Fruit fly (Drosophila melanogaster) whole organism, prepupa: ENCODE data around the gene cdi.

Experiments used
- Blimp-1 ChIP-seq: fragments of 200-800 bp; sonication (Bioruptor generic); optimal IDR thresholded peaks from 3 replicates; lab custom pipeline; 2017; ENCODE audit warnings: missing biosample characterization, missing genetic modification characterization, mild to moderate bottlenecking, moderate library complexity, missing genetic modification reagents
- CG10631 ChIP-seq: fragments of 200-800 bp; sonication (Bioruptor generic); optimal IDR thresholded peaks from 2 replicates; lab custom pipeline; 2016; ENCODE audit warnings: missing biosample characterization, missing genetic modification characterization
- CG11294 ChIP-seq: fragments of 200-800 bp; sonication (Bioruptor generic); IDR thresholded peaks from 2 replicates; pipeline ENCODE4 v1.3.6; 2022; ENCODE audit warnings: missing biosample characterization, missing genetic modification characterization
- CG11762 ChIP-seq: fragments of 200-800 bp; sonication (Bioruptor generic); optimal IDR thresholded peaks from 3 replicates; lab custom pipeline; 2016; ENCODE audit warnings: missing biosample characterization, missing genetic modification characterization; ENCODE audit not compliant: insufficient read depth
- CG15336 ChIP-seq: fragments of 200-800 bp; sonication (Bioruptor generic); IDR thresholded peaks from 2 replicates; pipeline ENCODE4 v1.3.6; 2022; ENCODE audit warnings: missing biosample characterization, missing genetic modification characterization
- CG1621 ChIP-seq: fragments of 200-800 bp; sonication (Bioruptor generic); optimal IDR thresholded peaks from 3 replicates; lab custom pipeline; 2018; ENCODE audit warnings: missing biosample characterization, mild to moderate bottlenecking, missing genetic modification characterization
- CG16779 ChIP-seq: fragments of 200-800 bp; sonication (Bioruptor generic); optimal IDR thresholded peaks from 3 replicates; lab custom pipeline; 2017; ENCODE audit warnings: missing biosample characterization, mild to moderate bottlenecking, missing genetic modification characterization
- CG3032 ChIP-seq: fragments of 200-800 bp; optimal IDR thresholded peaks from 2 replicates; lab custom pipeline; 2019; ENCODE audit warnings: missing biosample characterization, mild to moderate bottlenecking, missing genetic modification characterization, moderate library complexity
- CG34406 ChIP-seq: fragments of 200-800 bp; sonication (Bioruptor generic); optimal IDR thresholded peaks from 3 replicates; lab custom pipeline; 2016; ENCODE audit warnings: missing biosample characterization, missing genetic modification characterization
- CG4318 ChIP-seq: fragments of 200-800 bp; sonication (Bioruptor generic); optimal IDR thresholded peaks from 3 replicates; lab custom pipeline; 2017; ENCODE audit warnings: missing biosample characterization, mild to moderate bottlenecking, missing genetic modification characterization
- CG6276 ChIP-seq: fragments of 200-800 bp; sonication (Bioruptor generic); optimal IDR thresholded peaks from 2 replicates; lab custom pipeline; 2017; ENCODE audit warnings: missing biosample characterization, mild to moderate bottlenecking, missing genetic modification characterization
- CG6792 ChIP-seq: fragments of 200-800 bp; sonication (Bioruptor generic); optimal IDR thresholded peaks from 3 replicates; lab custom pipeline; 2016; ENCODE audit warnings: missing biosample characterization, missing genetic modification characterization
- CG6854 ChIP-seq: fragments of 200-800 bp; sonication (Bioruptor generic); optimal IDR thresholded peaks from 2 replicates; lab custom pipeline; 2017; ENCODE audit warnings: missing biosample characterization, mild to moderate bottlenecking, missing genetic modification characterization
- CG7368 ChIP-seq: fragments of 200-800 bp; sonication (Bioruptor generic); optimal IDR thresholded peaks from 3 replicates; lab custom pipeline; 2016; ENCODE audit warnings: missing biosample characterization, missing genetic modification characterization
- CG8119 ChIP-seq: fragments of 200-800 bp; sonication (Bioruptor generic); IDR thresholded peaks from 3 replicates; pipeline ENCODE4 v1.3.6; 2022; ENCODE audit warnings: missing biosample characterization, missing genetic modification characterization
- CG8319 ChIP-seq: fragments of 200-800 bp; sonication (Bioruptor generic); optimal IDR thresholded peaks from 3 replicates; lab custom pipeline; 2016; ENCODE audit warnings: missing biosample characterization, missing genetic modification characterization
- Eip75B ChIP-seq: fragments of 200-800 bp; sonication (Bioruptor generic); optimal IDR thresholded peaks from 3 replicates; lab custom pipeline; 2016; ENCODE audit warnings: missing biosample characterization, missing genetic modification characterization
- Eip93F ChIP-seq: fragments of 200-800 bp; sonication (Bioruptor generic); optimal IDR thresholded peaks from 2 replicates; lab custom pipeline; 2016; ENCODE audit warnings: missing biosample characterization, mild to moderate bottlenecking, missing genetic modification characterization
- Ets21C ChIP-seq: fragments of 200-800 bp; sonication (Bioruptor generic); optimal IDR thresholded peaks from 3 replicates; lab custom pipeline; 2016; ENCODE audit warnings: missing biosample characterization, missing genetic modification characterization
- Hr4 ChIP-seq: fragments of 200-800 bp; sonication (Bioruptor generic); optimal IDR thresholded peaks from 3 replicates; lab custom pipeline; 2016; ENCODE audit warnings: missing biosample characterization, missing genetic modification characterization
- Smox ChIP-seq: fragments of 200-800 bp; sonication (Bioruptor generic); optimal IDR thresholded peaks from 3 replicates; lab custom pipeline; 2016; ENCODE audit warnings: missing biosample characterization, missing genetic modification characterization
- Sox102F ChIP-seq: fragments of 200-800 bp; sonication (Bioruptor generic); optimal IDR thresholded peaks from 2 replicates; lab custom pipeline; 2016; ENCODE audit warnings: missing biosample characterization, mild to moderate bottlenecking, missing genetic modification characterization
- Sox14 ChIP-seq: fragments of 200-800 bp; sonication (Bioruptor generic); optimal IDR thresholded peaks from 3 replicates; lab custom pipeline; 2016; ENCODE audit warnings: missing biosample characterization, missing genetic modification characterization
- Sox15 ChIP-seq: fragments of 200-800 bp; sonication (Bioruptor generic); optimal IDR thresholded peaks from 3 replicates; lab custom pipeline; 2016; ENCODE audit warnings: missing biosample characterization, missing genetic modification characterization
- achi ChIP-seq: fragments of 200-800 bp; sonication (Bioruptor generic); optimal IDR thresholded peaks from 3 replicates; lab custom pipeline; 2016; ENCODE audit warnings: missing biosample characterization, missing genetic modification characterization
- acj6 ChIP-seq: fragments of 200-800 bp; sonication (Bioruptor generic); optimal IDR thresholded peaks from 3 replicates; lab custom pipeline; 2016; ENCODE audit warnings: missing biosample characterization, missing genetic modification characterization
- cyc ChIP-seq: fragments of 200-800 bp; sonication (Bioruptor generic); optimal IDR thresholded peaks from 3 replicates; lab custom pipeline; 2016; ENCODE audit warnings: missing biosample characterization, missing genetic modification characterization
- dac ChIP-seq: fragments of 200-800 bp; sonication (Bioruptor generic); optimal IDR thresholded peaks from 2 replicates; lab custom pipeline; 2017; ENCODE audit warnings: missing biosample characterization, mild to moderate bottlenecking, missing genetic modification characterization
- eg ChIP-seq: fragments of 200-800 bp; sonication (Bioruptor generic); IDR thresholded peaks from 3 replicates; pipeline ENCODE4 v1.3.6; 2022; ENCODE audit warnings: missing biosample characterization, missing genetic modification characterization
- esn ChIP-seq: fragments of 200-800 bp; sonication (Bioruptor generic); optimal IDR thresholded peaks from 2 replicates; lab custom pipeline; 2016; ENCODE audit warnings: missing biosample characterization, mild to moderate bottlenecking, missing genetic modification characterization, moderate library complexity
- fd59A ChIP-seq: fragments of 200-800 bp; sonication (Bioruptor generic); optimal IDR thresholded peaks from 2 replicates; lab custom pipeline; 2017; ENCODE audit warnings: missing biosample characterization, mild to moderate bottlenecking, missing genetic modification characterization, missing genetic modification reagents
- fd85E ChIP-seq: fragments of 200-800 bp; sonication (Bioruptor generic); optimal IDR thresholded peaks from 3 replicates; lab custom pipeline; 2016; ENCODE audit warnings: missing biosample characterization, missing genetic modification characterization
- net ChIP-seq: fragments of 200-800 bp; sonication (Bioruptor generic); optimal IDR thresholded peaks from 3 replicates; lab custom pipeline; 2016; ENCODE audit warnings: missing biosample characterization, missing genetic modification characterization
- pdm3 ChIP-seq: fragments of 200-800 bp; sonication (Bioruptor generic); optimal IDR thresholded peaks from 3 replicates; lab custom pipeline; 2016; ENCODE audit warnings: missing biosample characterization, missing genetic modification characterization
- salr ChIP-seq, 2 experiments: fragments of 200-800 bp; sonication (Bioruptor generic); optimal IDR thresholded peaks; 3 replicates each; lab custom pipeline; 2016 to 2018; ENCODE audit warnings: missing biosample characterization in 2 of 2, missing genetic modification characterization in 2 of 2, mild to moderate bottlenecking in 1 of 2
- ss ChIP-seq, 2 experiments: fragments of 200-800 bp; sonication (Bioruptor generic); optimal IDR thresholded peaks; 2 replicates in 1 of 2; 3 replicates in 1 of 2; lab custom pipeline; 2017 to 2018; ENCODE audit warnings: mild to moderate bottlenecking in 2 of 2, missing biosample characterization in 2 of 2, missing genetic modification characterization in 2 of 2, moderate library complexity in 1 of 2
- topi ChIP-seq: fragments of 200-800 bp; sonication (Bioruptor generic); optimal IDR thresholded peaks from 3 replicates; lab custom pipeline; 2016; ENCODE audit warnings: missing biosample characterization, missing genetic modification characterization
- vri ChIP-seq: fragments of 200-800 bp; sonication (Bioruptor generic); optimal IDR thresholded peaks from 3 replicates; lab custom pipeline; 2016; ENCODE audit warnings: missing biosample characterization, mild to moderate bottlenecking, missing genetic modification characterization

cdi gene

dm6 chr3R:18995556-18996272 lies 98.4 kb downstream of the cdi start (continued):
- TF ChIP-seq fd85E (GFP tag; lab: Kevin White, UChicago) (peak; percentile 85), CG11762 (GFP tag; lab: Kevin White, UChicago) (peak; percentile 94), Hr4 (peak; percentile 90), achi (GFP tag; lab: Kevin White, UChicago) (peak; percentile 94), CG6276 (GFP tag; lab: Kevin White, UChicago) (peak; percentile 72), esn (GFP tag; lab: Kevin White, UChicago) (peak; percentile 94), Blimp-1 (GFP tag; lab: Kevin White, UChicago) (peak; percentile 58), Sox14 (peak; percentile 92), Sox15 (GFP tag; lab: Kevin White, UChicago) (peak; percentile 92), net (GFP tag; lab: Kevin White, UChicago) (peak; percentile 92), CG8319 (peak; percentile 94), dac (GFP tag; lab: Kevin White, UChicago) (peak; percentile 58), Ets21C (GFP tag; lab: Kevin White, UChicago) (peak; percentile 86), CG8119 (peak; percentile 89), CG7368 (GFP tag; lab: Kevin White, UChicago) (peak; percentile 94), Sox102F (GFP tag; lab: Kevin White, UChicago) (peak; percentile 89), vri (GFP tag; lab: Kevin White, UChicago) (peak; percentile 65), cyc (GFP tag; lab: Kevin White, UChicago) (peak; percentile 92), CG16779 (tag; lab: Kevin White, UChicago) (peak; percentile 75), acj6 (peak; percentile 96), CG1621 (tag; lab: Kevin White, UChicago) (peak; percentile 83), Smox (peak; percentile 92), CG11294 (peak; percentile 72), eg (GFP tag; lab: Robert Waterston, UW) (peak; percentile 90), topi (GFP tag; lab: Kevin White, UChicago) (peak; percentile 94), CG15336 (GFP tag; lab: Robert Waterston, UW) (peak; percentile 91), CG10631 (GFP tag; lab: Kevin White, UChicago) (peak; percentile 92), ss (GFP tag; optimal IDR thresholded peaks at IDR 0.05; lab: Kevin White, UChicago) (peak; percentile 77 to 89), CG6792 (GFP tag; lab: Kevin White, UChicago) (peak; percentile 95), CG4318 (GFP tag; lab: Kevin White, UChicago) (peak; percentile 74), pdm3 (GFP tag; lab: Kevin White, UChicago) (peak; percentile 93), Eip75B (peak; percentile 96), CG34406 (GFP tag; lab: Kevin White, UChicago) (peak; percentile 95), CG3032 (tag; lab: Kevin White, UChicago) (peak; percentile 86), Eip93F (GFP tag; lab: Kevin White, UChicago) (peak; percentile 75), CG6854 (peak; percentile 84), salr (GFP tag; optimal IDR thresholded peaks at IDR 0.05; lab: Kevin White, UChicago) (peak; percentile 78 to 90), fd59A (peak; percentile 84)
